Fruit fly (Drosophila melanogaster) whole organism, embryonic: Measurements from ENCODE around the gene Lmpt.
A peak's percentile ranks its signal among the peaks of the same experiment; 100 is the strongest.

Experiments used
- Bgb ChIP-seq: fragments of 200-800 bp; sonication (Bioruptor generic); IDR thresholded peaks from 2 replicates; pipeline ENCODE4 v1.3.6; 2022; ENCODE audit warnings: missing biosample characterization, missing genetic modification characterization; ENCODE audit not compliant: partially characterized antibody
- CG11504 ChIP-seq: fragments of 200-800 bp; sonication (Bioruptor generic); optimal IDR thresholded peaks from 3 replicates; lab custom pipeline; 2019; ENCODE audit warnings: missing biosample characterization, mild to moderate bottlenecking, missing genetic modification characterization, moderate library complexity
- CG12236 ChIP-seq: fragments of 200-800 bp; sonication (Bioruptor generic); optimal IDR thresholded peaks from 2 replicates; lab custom pipeline; 2016; ENCODE audit warnings: missing biosample characterization, missing genetic modification characterization
- CG1233 ChIP-seq: fragments of 200-800 bp; sonication (Bioruptor generic); optimal IDR thresholded peaks from 4 replicates; lab custom pipeline; 2018; ENCODE audit warnings: missing biosample characterization, mild to moderate bottlenecking, missing genetic modification characterization
- CG12769 ChIP-seq: fragments of 200-800 bp; sonication (Bioruptor generic); optimal IDR thresholded peaks from 2 replicates; lab custom pipeline; 2019; ENCODE audit warnings: missing biosample characterization, mild to moderate bottlenecking, missing genetic modification characterization, moderate library complexity
- CG14441 ChIP-seq: fragments of 200-800 bp; sonication (Bioruptor generic); IDR thresholded peaks from 2 replicates; pipeline ENCODE4 v1.3.6; 2022; ENCODE audit warnings: missing biosample characterization, missing genetic modification characterization
- Doc3 ChIP-seq: fragments of 200-800 bp; sonication (Bioruptor generic); IDR thresholded peaks from 3 replicates; pipeline ENCODE4 v1.3.6; 2022; ENCODE audit warnings: missing biosample characterization, missing genetic modification characterization; ENCODE audit not compliant: partially characterized antibody
- Hr78 ChIP-seq, 2 experiments: fragments of 200-800 bp in 1 of 2; fragments of >200 bp in 1 of 2; sonication (Bioruptor generic) in 1 of 2; optimal IDR thresholded peaks; 2 replicates each; lab custom pipeline; 2017 to 2019; ENCODE audit warnings: missing biosample characterization in 2 of 2, missing genetic modification characterization in 2 of 2, mild to moderate bottlenecking in 1 of 2, moderate library complexity in 1 of 2
- NFAT ChIP-seq: fragments of 200-800 bp; sonication (Bioruptor generic); IDR thresholded peaks from 2 replicates; pipeline ENCODE4 v1.3.6; 2022; ENCODE audit warnings: missing biosample characterization, missing genetic modification characterization
- cas ChIP-seq: fragments of 200-800 bp; sonication (Bioruptor generic); IDR thresholded peaks from 2 replicates; pipeline ENCODE4 v1.3.6; 2022; ENCODE audit warnings: missing biosample characterization, missing genetic modification characterization
- esg ChIP-seq: fragments of 200-800 bp; sonication (Bioruptor generic); conservative IDR thresholded peaks from 2 replicates; pipeline ENCODE4 v1.3.6; 2022; ENCODE audit warnings: missing biosample characterization, missing genetic modification characterization
- gfzf ChIP-seq: fragments of 200-800 bp; sonication (Bioruptor generic); optimal IDR thresholded peaks from 2 replicates; lab custom pipeline; 2016; ENCODE audit warnings: missing biosample characterization, mild to moderate bottlenecking, missing genetic modification characterization, moderate library complexity
- h ChIP-seq: fragments of >200 bp; optimal IDR thresholded peaks from 2 replicates; lab custom pipeline; 2017
- sd ChIP-seq: fragments of 200-800 bp; sonication (Bioruptor generic); optimal IDR thresholded peaks from 3 replicates; lab custom pipeline; 2018; ENCODE audit warnings: missing biosample characterization, mild to moderate bottlenecking, missing genetic modification characterization, moderate library complexity

dm6 chr3L:16884037-16884436 is 18.9 kb downstream of the Lmpt start:
- TF ChIP-seq Bgb (GFP tag; lab: Robert Waterston, UW) (0 out of 2 replicates have a peak, but pooled peaks have one; percentile 32), CG11504 (tag; lab: Kevin White, UChicago) (peak; percentile 18), gfzf (GFP tag; lab: Kevin White, UChicago) (no peak), CG1233 (GFP tag; lab: Kevin White, UChicago) (no peak), cas (no peak), Hr78 (GFP tag; optimal IDR thresholded peaks at IDR 0.05; lab: Kevin White, UChicago) (no peak), NFAT (GFP tag; lab: Robert Waterston, UW) (no peak), CG12236 (GFP tag; lab: Kevin White, UChicago) (no peak), CG12769 (no peak), sd (tag; lab: Kevin White, UChicago) (no peak), CG14441 (GFP tag; lab: Robert Waterston, UW) (no peak), esg (GFP tag; lab: Robert Waterston, UW) (no peak), Doc3 (no peak), h (lab: Kevin White, UChicago) (no peak)
